Fruit fly (Drosophila melanogaster) whole organism, embryonic: Measurements from ENCODE around the gene SrpRbeta.

Experiments
- ATbp ChIP-seq: fragments of 200-800 bp; sonication (Bioruptor generic); optimal IDR thresholded peaks from 2 replicates; lab custom pipeline; 2017; ENCODE audit warnings: missing biosample characterization, mild to moderate bottlenecking, missing genetic modification characterization, missing genetic modification reagents
- CG10366 ChIP-seq: fragments of 200-800 bp; sonication (Bioruptor generic); IDR thresholded peaks from 2 replicates; pipeline ENCODE4 v1.3.6; 2022; ENCODE audit warnings: missing biosample characterization, missing genetic modification characterization
- CG10431 ChIP-seq: fragments of 200-800 bp; sonication (Bioruptor generic); optimal IDR thresholded peaks from 3 replicates; lab custom pipeline; 2018; ENCODE audit warnings: missing biosample characterization, mild to moderate bottlenecking, missing genetic modification characterization
- CG10462 ChIP-seq: fragments of 200-800 bp; sonication (Bioruptor generic); optimal IDR thresholded peaks from 2 replicates; lab custom pipeline; 2016; ENCODE audit warnings: missing biosample characterization, missing genetic modification characterization
- CG11085 ChIP-seq: fragments of 200-800 bp; sonication (Bioruptor generic); IDR thresholded peaks from 2 replicates; pipeline ENCODE4 v1.3.6; 2022; ENCODE audit warnings: missing biosample characterization, missing genetic modification characterization
- CG12769 ChIP-seq: fragments of 200-800 bp; sonication (Bioruptor generic); optimal IDR thresholded peaks from 2 replicates; lab custom pipeline; 2019; ENCODE audit warnings: missing biosample characterization, mild to moderate bottlenecking, missing genetic modification characterization, moderate library complexity
- CG15269 ChIP-seq: fragments of 200-800 bp; sonication (Bioruptor generic); optimal IDR thresholded peaks from 2 replicates; lab custom pipeline; 2018; ENCODE audit warnings: missing biosample characterization, mild to moderate bottlenecking, missing genetic modification characterization, moderate library complexity
- CG16815 ChIP-seq: fragments of 200-800 bp; sonication (Bioruptor generic); optimal IDR thresholded peaks from 3 replicates; lab custom pipeline; 2017; ENCODE audit warnings: missing biosample characterization, mild to moderate bottlenecking, missing genetic modification characterization
- CG17361 ChIP-seq: fragments of 200-800 bp; sonication (Bioruptor generic); IDR thresholded peaks from 3 replicates; pipeline ENCODE4 v1.3.6; 2022; ENCODE audit warnings: missing biosample characterization, missing genetic modification characterization
- CG17912 ChIP-seq: fragments of 200-800 bp; sonication (Bioruptor generic); optimal IDR thresholded peaks from 2 replicates; lab custom pipeline; 2018; ENCODE audit warnings: missing biosample characterization, mild to moderate bottlenecking, missing genetic modification characterization
- CG18011 ChIP-seq: fragments of 200-800 bp; sonication (Bioruptor generic); optimal IDR thresholded peaks from 2 replicates; lab custom pipeline; 2017; ENCODE audit warnings: missing biosample characterization, missing genetic modification characterization, mild to moderate bottlenecking, moderate library complexity, missing genotype
- CG2120 ChIP-seq: fragments of 200-800 bp; sonication (Bioruptor generic); optimal IDR thresholded peaks from 3 replicates; lab custom pipeline; 2016; ENCODE audit warnings: missing biosample characterization, missing genetic modification characterization
- CG2129 ChIP-seq: fragments of 200-800 bp; sonication (Bioruptor generic); IDR thresholded peaks from 2 replicates; pipeline ENCODE4 v1.3.6; 2022; ENCODE audit warnings: missing biosample characterization, missing genetic modification characterization; ENCODE audit not compliant: partially characterized antibody
- CG2202 ChIP-seq: fragments of 200-800 bp; sonication (Bioruptor generic); optimal IDR thresholded peaks from 2 replicates; lab custom pipeline; 2018; ENCODE audit warnings: missing biosample characterization, mild to moderate bottlenecking, missing genetic modification characterization
- CG2889 ChIP-seq: fragments of 200-800 bp; sonication (Bioruptor generic); IDR thresholded peaks from 3 replicates; pipeline ENCODE4 v1.3.6; 2022; ENCODE audit warnings: missing biosample characterization, missing genetic modification characterization
- CG32772 ChIP-seq: fragments of 200-800 bp; sonication (Bioruptor generic); IDR thresholded peaks from 2 replicates; pipeline ENCODE4 v1.3.6; 2022; ENCODE audit warnings: missing biosample characterization, missing genetic modification characterization
- CG34224 ChIP-seq: fragments of 200-800 bp; sonication (Bioruptor generic); IDR thresholded peaks from 3 replicates; pipeline ENCODE4 v1.3.6; 2022; ENCODE audit warnings: missing biosample characterization, missing genetic modification characterization; ENCODE audit not compliant: partially characterized antibody
- CG3995 ChIP-seq: fragments of 200-800 bp; sonication (Bioruptor generic); optimal IDR thresholded peaks from 3 replicates; lab custom pipeline; 2016; ENCODE audit warnings: missing biosample characterization, missing genetic modification characterization
- CG6791 ChIP-seq: fragments of 200-800 bp; sonication (Bioruptor generic); IDR thresholded peaks from 3 replicates; pipeline ENCODE4 v1.3.6; 2022; ENCODE audit warnings: missing biosample characterization, missing genetic modification characterization; ENCODE audit not compliant: partially characterized antibody
- CG6813 ChIP-seq: fragments of 200-800 bp; sonication (Bioruptor generic); optimal IDR thresholded peaks from 2 replicates; lab custom pipeline; 2017; ENCODE audit warnings: missing biosample characterization, missing genetic modification characterization, mild to moderate bottlenecking, moderate library complexity, missing genetic modification reagents
- CG9817 ChIP-seq: fragments of 200-800 bp; sonication (Bioruptor generic); optimal IDR thresholded peaks from 2 replicates; lab custom pipeline; 2018; ENCODE audit warnings: missing biosample characterization, mild to moderate bottlenecking, missing genetic modification characterization, moderate library complexity
- Dad ChIP-seq: fragments of 200-800 bp; sonication (Bioruptor generic); optimal IDR thresholded peaks from 3 replicates; lab custom pipeline; 2016; ENCODE audit warnings: missing biosample characterization, missing genetic modification characterization
- E2f2 ChIP-seq: fragments of 200-800 bp; sonication (Bioruptor generic); IDR thresholded peaks from 2 replicates; pipeline ENCODE4 v1.3.6; 2022; ENCODE audit warnings: missing biosample characterization, missing genetic modification characterization
- Fer3 ChIP-seq: fragments of 200-800 bp; sonication (Bioruptor generic); optimal IDR thresholded peaks from 2 replicates; lab custom pipeline; 2018; ENCODE audit warnings: missing biosample characterization, mild to moderate bottlenecking, missing genetic modification characterization, moderate library complexity
- HLH54F ChIP-seq: fragments of 200-800 bp; sonication (Bioruptor generic); optimal IDR thresholded peaks from 3 replicates; lab custom pipeline; 2016; ENCODE audit warnings: missing biosample characterization, missing genetic modification characterization
- Mrtf ChIP-seq: fragments of 200-800 bp; sonication (Bioruptor generic); IDR thresholded peaks from 3 replicates; pipeline ENCODE4 v1.3.6; 2022; ENCODE audit warnings: missing biosample characterization, missing genetic modification characterization
- Nf-YA ChIP-seq: fragments of 200-800 bp; sonication (Bioruptor generic); IDR thresholded peaks from 2 replicates; pipeline ENCODE4 v1.3.6; 2022; ENCODE audit warnings: missing biosample characterization, missing genetic modification characterization
- Opbp ChIP-seq: fragments of 200-800 bp; sonication (Bioruptor generic); IDR thresholded peaks from 3 replicates; pipeline ENCODE4 v1.3.6; 2022; ENCODE audit warnings: missing biosample characterization, missing genetic modification characterization; ENCODE audit not compliant: partially characterized antibody
- Ravus ChIP-seq: fragments of 200-800 bp; sonication (Bioruptor generic); IDR thresholded peaks from 2 replicates; pipeline ENCODE4 v1.3.6; 2022; ENCODE audit warnings: missing biosample characterization, missing genetic modification characterization
- Rx ChIP-seq: fragments of 200-800 bp; sonication (Bioruptor generic); IDR thresholded peaks from 2 replicates; pipeline ENCODE4 v1.3.6; 2022; ENCODE audit warnings: missing biosample characterization, missing genetic modification characterization
- Sox100B ChIP-seq: fragments of 200-800 bp; sonication (Bioruptor generic); optimal IDR thresholded peaks from 3 replicates; lab custom pipeline; 2018; ENCODE audit warnings: missing biosample characterization, mild to moderate bottlenecking, missing genetic modification characterization
- Spps ChIP-seq: fragments of 200-800 bp; sonication (Bioruptor generic); optimal IDR thresholded peaks from 2 replicates; lab custom pipeline; 2018; ENCODE audit warnings: missing biosample characterization, mild to moderate bottlenecking, missing genetic modification characterization
- Sry-δ ChIP-seq: fragments of 200-800 bp; sonication (Bioruptor generic); optimal IDR thresholded peaks from 2 replicates; lab custom pipeline; 2016; ENCODE audit warnings: missing biosample characterization, missing genetic modification characterization
- TFAM ChIP-seq: fragments of 200-800 bp; sonication (Bioruptor generic); optimal IDR thresholded peaks from 2 replicates; lab custom pipeline; 2017; ENCODE audit warnings: missing biosample characterization, missing genetic modification characterization, inconsistent platforms
- bab2 ChIP-seq: fragments of 200-800 bp; sonication (Bioruptor generic); optimal IDR thresholded peaks from 2 replicates; lab custom pipeline; 2016; ENCODE audit warnings: missing biosample characterization, missing genetic modification characterization
- bcd ChIP-seq: fragments of 200-800 bp; sonication (Bioruptor generic); optimal IDR thresholded peaks from 2 replicates; lab custom pipeline; 2017; ENCODE audit warnings: missing biosample characterization, mild to moderate bottlenecking, missing genetic modification characterization
- bowl ChIP-seq: fragments of 200-800 bp; sonication (Bioruptor generic); IDR thresholded peaks from 2 replicates; pipeline ENCODE4 v1.3.6; 2022; ENCODE audit warnings: missing biosample characterization, missing genetic modification characterization
- chinmo ChIP-seq: fragments of 200-800 bp; sonication (Bioruptor generic); IDR thresholded peaks from 4 replicates; pipeline ENCODE4 v1.3.6; 2022; ENCODE audit warnings: missing biosample characterization, missing genetic modification characterization; ENCODE audit not compliant: partially characterized antibody
- dan ChIP-seq: fragments of 200-800 bp; sonication (Bioruptor generic); IDR thresholded peaks from 2 replicates; pipeline ENCODE4 v1.3.6; 2022; ENCODE audit warnings: missing biosample characterization, missing genetic modification characterization
- dysf ChIP-seq: fragments of 200-800 bp; sonication (Bioruptor generic); IDR thresholded peaks from 3 replicates; pipeline ENCODE4 v1.3.6; 2022; ENCODE audit warnings: missing biosample characterization, missing genetic modification characterization
- en ChIP-seq: fragments of 200-800 bp; sonication (Bioruptor generic); optimal IDR thresholded peaks from 2 replicates; lab custom pipeline; 2016; ENCODE audit warnings: missing biosample characterization, missing genetic modification characterization
- gt ChIP-seq: fragments of 200-800 bp; sonication (Bioruptor generic); IDR thresholded peaks from 2 replicates; pipeline ENCODE4 v1.3.6; 2022; ENCODE audit warnings: missing biosample characterization, missing genetic modification characterization
- her ChIP-seq: fragments of 200-800 bp; sonication (Bioruptor generic); optimal IDR thresholded peaks from 2 replicates; lab custom pipeline; 2016; ENCODE audit warnings: missing biosample characterization, missing genetic modification characterization
- pita ChIP-seq: fragments of 200-800 bp; sonication (Bioruptor generic); optimal IDR thresholded peaks from 2 replicates; lab custom pipeline; 2017; ENCODE audit warnings: missing biosample characterization, mild to moderate bottlenecking, missing genetic modification characterization
- prd ChIP-seq, 3 experiments: fragments of >200 bp in 2 of 3; fragments of 200-800 bp in 1 of 3; sonication (Bioruptor generic) in 1 of 3; optimal IDR thresholded peaks in 2 of 3; IDR thresholded peaks in 1 of 3; 2 replicates in 2 of 3; 3 replicates in 1 of 3; pipeline versions ENCODE4 v1.3.6 to Lab custom; 2017 to 2022; ENCODE audit warnings: missing biosample characterization in 1 of 3, missing genetic modification characterization in 1 of 3
- sc ChIP-seq, 3 experiments: fragments of >200 bp in 2 of 3; fragments of 200-800 bp in 1 of 3; sonication (Bioruptor generic) in 1 of 3; optimal IDR thresholded peaks; 2 replicates in 2 of 3; 3 replicates in 1 of 3; lab custom pipeline; 2017; ENCODE audit warnings: mild to moderate bottlenecking in 1 of 3, missing biosample characterization in 1 of 3, missing genetic modification characterization in 1 of 3, missing genetic modification reagents in 1 of 3
- sima ChIP-seq: fragments of 200-800 bp; sonication (Bioruptor generic); optimal IDR thresholded peaks from 2 replicates; lab custom pipeline; 2016; ENCODE audit warnings: missing biosample characterization, missing genetic modification characterization
- slp2 ChIP-seq: fragments of 200-800 bp; sonication (Bioruptor generic); optimal IDR thresholded peaks from 2 replicates; lab custom pipeline; 2016; ENCODE audit warnings: missing biosample characterization, missing genetic modification characterization
- ttk ChIP-seq: fragments of 200-800 bp; sonication (Bioruptor generic); IDR thresholded peaks from 2 replicates; pipeline ENCODE4 v2.1.2; 2022; ENCODE audit warnings: missing biosample characterization, missing genetic modification characterization
- yki ChIP-seq: fragments of >200 bp; optimal IDR thresholded peaks from 3 replicates; lab custom pipeline; 2018
- zen2 ChIP-seq: fragments of 200-800 bp; sonication (Bioruptor generic); IDR thresholded peaks from 3 replicates; pipeline ENCODE4 v1.3.6; 2022; ENCODE audit warnings: missing biosample characterization, missing genetic modification characterization; ENCODE audit not compliant: partially characterized antibody

The SrpRbeta gene

dm6 chr3L:8767876-8768275 lies 47.9 kb upstream of the SrpRbeta start (continued):
- TF ChIP-seq CG9817 (tag; lab: Kevin White, UChicago) (peak; percentile 23), her (GFP tag; lab: Kevin White, UChicago) (peak; percentile 42), CG6791 (GFP tag; lab: Robert Waterston, UW) (no peak), CG10431 (GFP tag; lab: Kevin White, UChicago) (no peak), chinmo (GFP tag; lab: Robert Waterston, UW) (no peak), yki (lab: Kevin White, UChicago) (no peak), CG2889 (GFP tag; lab: Robert Waterston, UW) (peak; percentile 46; the same call in 2 of the 3 replicates), zen2 (GFP tag; lab: Robert Waterston, UW) (no peak), CG2120 (GFP tag; lab: Kevin White, UChicago) (peak; percentile 81), CG32772 (GFP tag; lab: Robert Waterston, UW) (no peak), bcd (GFP tag; lab: Kevin White, UChicago) (peak; percentile 54), bowl (no peak), CG2129 (no peak), Mrtf (GFP tag; lab: Robert Waterston, UW) (no peak), bab2 (GFP tag; lab: Kevin White, UChicago) (no peak), Ravus (GFP tag; lab: Robert Waterston, UW) (no peak), Sox100B (GFP tag; lab: Kevin White, UChicago) (peak; percentile 14), E2f2 (GFP tag; lab: Robert Waterston, UW) (no peak), Spps (tag; lab: Kevin White, UChicago) (no peak), CG2202 (tag; lab: Kevin White, UChicago) (no peak), CG34224 (GFP tag; lab: Robert Waterston, UW) (no peak), pita (GFP tag; lab: Kevin White, UChicago) (no peak), CG17361 (GFP tag; lab: Robert Waterston, UW) (peak; percentile 45; the same call in 2 of the 3 replicates), prd (optimal IDR thresholded peaks at IDR 0.05; lab: Kevin White, UChicago) (no peak), prd (GFP tag; IDR thresholded peaks at IDR 0.05; lab: Robert Waterston, UW) (peak; percentile 58; the same call in 2 of the 3 replicates), Sry-δ (GFP tag; lab: Kevin White, UChicago) (peak; percentile 15), ttk (no peak), Opbp (GFP tag; lab: Robert Waterston, UW) (no peak), CG17912 (no peak), dan (GFP tag; lab: Robert Waterston, UW) (no peak), slp2 (GFP tag; lab: Kevin White, UChicago) (no peak), en (GFP tag; lab: Kevin White, UChicago) (peak; percentile 19), Nf-YA (GFP tag; lab: Robert Waterston, UW) (no peak), sc (optimal IDR thresholded peaks at IDR 0.05; lab: Kevin White, UChicago) (no peak), sc (GFP tag; optimal IDR thresholded peaks at IDR 0.05; lab: Kevin White, UChicago) (no peak), sima (GFP tag; lab: Kevin White, UChicago) (no peak), CG15269 (tag; lab: Kevin White, UChicago) (peak; percentile 69), CG10462 (GFP tag; lab: Kevin White, UChicago) (no peak), ATbp (GFP tag; lab: Kevin White, UChicago) (no peak), Fer3 (tag; lab: Kevin White, UChicago) (peak; percentile 35), Dad (GFP tag; lab: Kevin White, UChicago) (peak; percentile 11), Rx (GFP tag; lab: Robert Waterston, UW) (no peak), CG11085 (GFP tag; lab: Robert Waterston, UW) (no peak), CG12769 (peak; percentile 66), HLH54F (GFP tag; lab: Kevin White, UChicago) (peak; percentile 28), CG10366 (GFP tag; lab: Robert Waterston, UW) (no peak), gt (GFP tag; lab: Robert Waterston, UW) (no peak), CG16815 (GFP tag; lab: Kevin White, UChicago) (peak; percentile 46), TFAM (GFP tag; lab: Kevin White, UChicago) (no peak), dysf (GFP tag; lab: Robert Waterston, UW) (peak; percentile 65; the same call in 2 of the 3 replicates), CG3995 (GFP tag; lab: Kevin White, UChicago) (no peak), CG18011 (peak; percentile 12), CG6813 (GFP tag; lab: Kevin White, UChicago) (no peak)
